Worm (Caenorhabditis elegans): Measurements from ENCODE around the gene pde-2.

Gene pde-2

DNA sequence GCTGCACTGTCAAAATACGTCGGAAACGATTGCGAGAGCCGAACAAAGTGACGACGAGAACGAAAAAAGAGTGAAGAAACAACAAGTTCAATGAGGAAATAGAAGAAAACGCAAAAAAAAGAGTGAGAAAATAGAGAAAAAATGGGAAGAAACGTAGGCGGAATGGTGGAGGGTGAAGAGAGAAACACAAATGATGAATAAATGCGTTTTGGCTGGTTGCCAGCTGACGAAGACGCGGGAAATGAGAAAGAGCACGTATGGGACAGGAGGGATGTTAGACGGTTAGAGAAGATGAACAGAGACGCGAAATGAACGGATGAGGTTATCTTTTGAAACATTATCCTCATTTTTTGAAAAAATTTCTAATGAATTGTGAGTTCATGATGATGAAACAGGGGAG is 3.3 kb upstream of the pde-2 start (continued):
- TF ChIP-seq hlh-4 (tag; optimal IDR thresholded peaks at IDR 0.05) (no peak), nhr-19 (GFP tag; conservative IDR thresholded peaks at IDR 0.05) (peak; percentile 54), blmp-1 (tag; optimal IDR thresholded peaks at IDR 0.05) (peak; percentile 45), aly-2 (tag; optimal IDR thresholded peaks at IDR 0.05) (no peak), grh-1 (GFP tag; IDR thresholded peaks at IDR 0.05) (no peak), lin-15B (tag; optimal IDR thresholded peaks at IDR 0.05) (peak; percentile 34), nhr-71 (tag; optimal IDR thresholded peaks at IDR 0.05) (peak; percentile 79), zip-4 (GFP tag; optimal IDR thresholded peaks at IDR 0.05) (no peak), sup-37 (GFP tag; optimal IDR thresholded peaks at IDR 0.05) (no peak), mab-9 (GFP tag; IDR thresholded peaks at IDR 0.05) (no peak), nhr-90 (tag; optimal IDR thresholded peaks at IDR 0.05; ENCODE audit: poor library complexity) (peak; percentile 23), lin-35 (GFP tag; optimal IDR thresholded peaks at IDR 0.05) (peak; percentile 54 to 67), snu-23 (GFP tag; optimal IDR thresholded peaks at IDR 0.05) (peak; percentile 67), aha-1 (tag; optimal IDR thresholded peaks at IDR 0.05) (no peak), pqm-1 (tag; optimal IDR thresholded peaks at IDR 0.05) (no peak), nhr-11 (tag; optimal IDR thresholded peaks at IDR 0.05) (no peak), fos-1 (tag; optimal IDR thresholded peaks at IDR 0.05) (no peak), ces-1 (GFP tag; optimal IDR thresholded peaks at IDR 0.05) (no peak), pax-3 (tag; optimal IDR thresholded peaks at IDR 0.05) (no peak), sox-4 (tag; optimal IDR thresholded peaks at IDR 0.05) (no peak), unc-62 (GFP tag; optimal IDR thresholded peaks at IDR 0.05) (no peak), ceh-88 (GFP tag; IDR thresholded peaks at IDR 0.05) (0 out of 2 replicates have a peak, but pooled peaks have one; percentile 28), alr-1 (tag; optimal IDR thresholded peaks at IDR 0.05; ENCODE audit: borderline replicate concordance) (no peak), fkh-10 (GFP tag; optimal IDR thresholded peaks at IDR 0.05) (peak; percentile 47), hpl-2 (GFP tag; optimal IDR thresholded peaks at IDR 0.05) (no peak), fkh-8 (tag; optimal IDR thresholded peaks at IDR 0.05) (peak; percentile 59), skn-1 (tag; optimal IDR thresholded peaks at IDR 0.05) (peak; percentile 61), C16A3.4 (tag; optimal IDR thresholded peaks at IDR 0.05) (peak; percentile 52), nhr-84 (tag; optimal IDR thresholded peaks at IDR 0.05) (no peak), F16B12.6 (tag; optimal IDR thresholded peaks at IDR 0.05) (peak; percentile 20), lin-14 (GFP tag; optimal IDR thresholded peaks at IDR 0.05) (peak; percentile 97), nhr-47 (tag; optimal IDR thresholded peaks at IDR 0.05) (peak; percentile 50), mep-1 (tag; optimal IDR thresholded peaks at IDR 0.05) (peak; percentile 78), mef-2 (tag; optimal IDR thresholded peaks at IDR 0.05) (peak; percentile 36), dpl-1 (GFP tag; optimal IDR thresholded peaks at IDR 0.05) (peak; percentile 44 to 55 (median 47)), ztf-4 (tag; optimal IDR thresholded peaks at IDR 0.05) (peak; percentile 37), ceh-82 (tag; optimal IDR thresholded peaks at IDR 0.05) (peak in 2 of 3 experiments; percentile 57 to 77), ceh-90 (tag; optimal IDR thresholded peaks at IDR 0.05) (no peak), tbx-2 (tag; optimal IDR thresholded peaks at IDR 0.05) (peak; percentile 71), lin-39 (tag; optimal IDR thresholded peaks at IDR 0.05) (no peak), lsy-2 (tag; optimal IDR thresholded peaks at IDR 0.05) (peak; percentile 60 to 79), nhr-20 (tag; optimal IDR thresholded peaks at IDR 0.05) (peak; percentile 67)

DNA sequence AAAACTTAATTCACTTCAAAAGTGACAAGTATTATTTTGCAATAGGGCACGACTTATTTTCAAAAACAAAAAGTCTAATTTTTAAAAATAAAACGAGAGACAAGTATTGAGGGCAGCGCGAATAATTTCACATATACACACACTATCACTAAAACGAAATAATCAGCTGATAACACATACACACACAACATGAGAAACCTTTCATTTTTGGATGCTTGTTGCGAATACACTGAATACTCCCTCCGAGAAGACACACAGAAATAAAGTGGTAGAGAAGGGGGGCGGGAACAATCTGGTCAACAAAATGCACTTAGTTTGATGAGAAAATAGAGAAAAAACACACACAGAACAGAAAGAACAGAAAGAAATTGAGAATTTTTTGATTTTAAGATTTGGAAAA is 2.7 kb upstream of the pde-2 start:
- TF ChIP-seq Y116A8C.19 (tag; optimal IDR thresholded peaks at IDR 0.05; ENCODE audit: borderline replicate concordance) = no peak
- TF ChIP-seq unc-86 (tag; optimal IDR thresholded peaks at IDR 0.05) = no peak
- TF ChIP-seq F16B12.6 (tag; optimal IDR thresholded peaks at IDR 0.05) = no peak
- peak; percentile 7 for TF ChIP-seq elt-2 (tag; optimal IDR thresholded peaks at IDR 0.05)
- TF ChIP-seq xbp-1 (tag; optimal IDR thresholded peaks at IDR 0.05) = no peak
- TF ChIP-seq elt-3 (tag; optimal IDR thresholded peaks at IDR 0.05) = no peak
- TF ChIP-seq C16A3.4 (tag; optimal IDR thresholded peaks at IDR 0.05) = no peak
- no peak for TF ChIP-seq nhr-47 (tag; optimal IDR thresholded peaks at IDR 0.05)
- peak; percentile 51 for TF ChIP-seq blmp-1 (tag; optimal IDR thresholded peaks at IDR 0.05)
- no peak for TF ChIP-seq ces-1 (GFP tag; optimal IDR thresholded peaks at IDR 0.05)
- TF ChIP-seq tbx-2 (tag; optimal IDR thresholded peaks at IDR 0.05) = no peak

Measured in whole organism, L1 larva.